Worm (Caenorhabditis elegans) whole organism, mixed stage, embryonic: ENCODE results near the gene K02E11.3.

Source experiments
- M03D4.4 ChIP-seq: sonication (generic microtip); optimal IDR thresholded peaks from 2 replicates; lab custom pipeline; 2017; ENCODE audit warnings: mild to moderate bottlenecking, missing genetic modification characterization, missing compliant biosample characterization
- bed-3 ChIP-seq: fragments of 200-800 bp; sonication (Bioruptor generic); optimal IDR thresholded peaks from 3 replicates; lab custom pipeline; 2018; ENCODE audit warnings: mild to moderate bottlenecking, missing genetic modification characterization, moderate library complexity, missing compliant biosample characterization
- blmp-1 ChIP-seq: fragments of 150-350 bp; optimal IDR thresholded peaks from 2 replicates; lab custom pipeline; 2014; ENCODE audit warnings: missing biosample characterization, missing genetic modification characterization
- ceh-39 ChIP-seq: fragments of 150-350 bp; optimal IDR thresholded peaks from 2 replicates; lab custom pipeline; 2014; ENCODE audit warnings: missing biosample characterization, missing genetic modification characterization
- ceh-83 ChIP-seq: fragments of 200-800 bp; sonication (Bioruptor generic); optimal IDR thresholded peaks from 2 replicates; lab custom pipeline; 2018; ENCODE audit warnings: mild to moderate bottlenecking, missing genetic modification characterization, missing compliant biosample characterization
- ces-1 ChIP-seq: fragments of 150-350 bp; optimal IDR thresholded peaks from 2 replicates; lab custom pipeline; 2014; ENCODE audit warnings: missing biosample characterization, missing genetic modification reagents, missing genetic modification characterization
- drap-1 ChIP-seq: fragments of 200-800 bp; sonication (Bioruptor generic); optimal IDR thresholded peaks from 3 replicates; lab custom pipeline; 2018; ENCODE audit warnings: mild to moderate bottlenecking, missing genetic modification characterization, missing compliant biosample characterization
- elt-3 ChIP-seq: fragments of 150-350 bp; optimal IDR thresholded peaks from 2 replicates; lab custom pipeline; 2014; ENCODE audit warnings: missing biosample characterization, missing genetic modification characterization
- ham-2 ChIP-seq: fragments of 200-800 bp; sonication (Bioruptor generic); optimal IDR thresholded peaks from 2 replicates; lab custom pipeline; 2018; ENCODE audit warnings: mild to moderate bottlenecking, missing genetic modification characterization, missing compliant biosample characterization
- hlh-1 ChIP-seq: fragments of 150-350 bp; optimal IDR thresholded peaks from 2 replicates; lab custom pipeline; 2014; ENCODE audit warnings: missing biosample characterization, missing genetic modification reagents, missing genetic modification characterization
- lin-13 ChIP-seq: fragments of 150-350 bp; optimal IDR thresholded peaks from 2 replicates; lab custom pipeline; 2014; ENCODE audit warnings: missing biosample characterization, missing genetic modification characterization
- lin-32 ChIP-seq: fragments of 200-800 bp; sonication (Bioruptor generic); optimal IDR thresholded peaks from 2 replicates; lab custom pipeline; 2018; ENCODE audit warnings: mild to moderate bottlenecking, missing genetic modification characterization, missing compliant biosample characterization
- mep-1 ChIP-seq: fragments of 150-350 bp; optimal IDR thresholded peaks from 2 replicates; lab custom pipeline; 2017; ENCODE audit warnings: missing biosample characterization, missing genetic modification reagents, missing genetic modification characterization, inconsistent platforms
- nhr-2 ChIP-seq: fragments of 150-350 bp; optimal IDR thresholded peaks from 2 replicates; lab custom pipeline; 2014; ENCODE audit warnings: missing biosample characterization, missing genetic modification characterization
- nhr-237 ChIP-seq: fragments of 150-350 bp; optimal IDR thresholded peaks from 2 replicates; lab custom pipeline; 2014; ENCODE audit warnings: missing biosample characterization, missing genetic modification characterization
- nhr-28 ChIP-seq: fragments of 150-350 bp; optimal IDR thresholded peaks from 2 replicates; lab custom pipeline; 2014; ENCODE audit warnings: missing biosample characterization, missing genetic modification characterization
- nhr-76 ChIP-seq: sonication (generic microtip); optimal IDR thresholded peaks from 2 replicates; lab custom pipeline; 2017; ENCODE audit warnings: missing biosample characterization, missing genetic modification characterization
- pha-4 ChIP-seq: fragments of 150-350 bp; optimal IDR thresholded peaks from 2 replicates; lab custom pipeline; 2018; ENCODE audit warnings: missing biosample characterization, missing genetic modification reagents, missing genetic modification characterization
- sem-2 ChIP-seq: fragments of 200-800 bp; sonication (Bioruptor generic); optimal IDR thresholded peaks from 2 replicates; lab custom pipeline; 2018; ENCODE audit warnings: mild to moderate bottlenecking, missing genetic modification characterization, missing compliant biosample characterization
- sptf-1 ChIP-seq: sonication (generic microtip); optimal IDR thresholded peaks from 2 replicates; lab custom pipeline; 2017; ENCODE audit warnings: mild to moderate bottlenecking, missing genetic modification characterization, moderate library complexity, missing compliant biosample characterization
- tbx-8 ChIP-seq: fragments of 200-800 bp; sonication (Bioruptor generic); optimal IDR thresholded peaks from 2 replicates; lab custom pipeline; 2018; ENCODE audit warnings: mild to moderate bottlenecking, missing genetic modification characterization, moderate library complexity, missing compliant biosample characterization
- unc-120 ChIP-seq: sonication (generic microtip); optimal IDR thresholded peaks from 2 replicates; lab custom pipeline; 2017; ENCODE audit warnings: missing genetic modification characterization, missing compliant biosample characterization; ENCODE audit not compliant: poor library complexity, severe bottlenecking
- unc-39 ChIP-seq: fragments of 150-350 bp; optimal IDR thresholded peaks from 2 replicates; lab custom pipeline; 2014; ENCODE audit warnings: missing biosample characterization, missing genetic modification characterization
- unc-62 ChIP-seq: fragments of 150-350 bp; optimal IDR thresholded peaks from 2 replicates; lab custom pipeline; 2014; ENCODE audit warnings: missing biosample characterization, missing genetic modification reagents, missing genetic modification characterization
- zip-8 ChIP-seq: fragments of 150-350 bp; optimal IDR thresholded peaks from 2 replicates; lab custom pipeline; 2014; ENCODE audit warnings: missing biosample characterization, missing genetic modification characterization
- ztf-11 ChIP-seq: fragments of 150-350 bp; optimal IDR thresholded peaks from 2 replicates; lab custom pipeline; 2014; ENCODE audit warnings: missing biosample characterization, missing genetic modification characterization

The K02E11.3 gene

DNA sequence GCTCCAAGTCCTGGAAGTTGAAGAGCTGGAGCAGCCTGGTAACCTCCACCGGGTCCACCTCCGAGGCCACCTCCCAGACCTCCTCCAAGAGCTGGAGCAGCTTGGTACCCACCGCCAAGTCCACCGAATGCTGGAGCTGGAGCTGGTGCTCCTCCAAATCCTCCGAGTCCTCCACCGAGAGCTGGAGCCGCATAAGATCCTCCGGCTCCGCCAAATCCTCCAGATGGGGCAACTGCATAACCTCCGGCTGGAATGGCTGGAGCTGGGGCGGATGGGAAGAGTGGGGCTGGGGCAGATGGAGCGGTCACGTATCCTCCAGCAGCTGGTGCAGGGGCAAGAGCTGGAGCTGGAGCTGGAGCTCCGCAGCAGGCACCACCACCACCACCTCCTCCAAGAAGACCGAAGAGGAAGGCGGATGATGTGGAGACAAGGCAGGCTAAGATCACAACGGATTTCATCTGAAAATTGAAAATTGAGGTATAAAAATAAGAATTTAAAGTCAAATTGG lies 5.9 kb downstream of the K02E11.3 start, which contains the start of gene K02E11.10:
TSS of gene K02E11.10 (minus strand) at position 458 of the 508 bp plus-strand sequence.
- TF ChIP-seq sptf-1 (tag; lab: Kevin White, UChicago) = no peak
- no peak for TF ChIP-seq tbx-8 (GFP tag; lab: Kevin White, UChicago)
- no peak for TF ChIP-seq hlh-1 (tag; lab: Kevin White, UChicago)

DNA sequence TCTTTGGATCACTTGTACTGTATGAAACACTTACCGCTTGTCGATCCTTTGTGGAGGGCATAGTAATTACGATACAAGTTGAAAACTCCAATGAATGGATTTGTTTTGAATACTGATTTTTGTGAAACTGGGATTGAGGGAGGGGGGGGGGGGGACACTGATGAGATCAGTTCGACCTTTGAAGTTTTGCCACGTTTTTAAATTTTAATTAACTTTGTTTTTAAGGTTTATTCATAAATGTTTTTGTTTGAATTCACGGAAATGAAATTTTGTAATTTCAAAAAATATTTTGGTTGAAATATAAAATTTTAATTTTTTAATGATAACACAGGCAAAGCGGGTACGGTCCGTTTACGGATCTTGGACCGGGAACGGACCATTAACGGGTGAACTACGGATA lies 10.7 kb downstream of the K02E11.3 start, which contains the start of gene ent-3:
TSS of gene ent-3 (minus strand) at position 101 of the 400 bp plus-strand sequence.
- TF ChIP-seq nhr-28 (tag; lab: Kevin White, UChicago) (no peak), nhr-237 (tag; lab: Kevin White, UChicago) (no peak), ceh-39 (tag; lab: Kevin White, UChicago) (no peak), ham-2 (no peak)

DNA sequence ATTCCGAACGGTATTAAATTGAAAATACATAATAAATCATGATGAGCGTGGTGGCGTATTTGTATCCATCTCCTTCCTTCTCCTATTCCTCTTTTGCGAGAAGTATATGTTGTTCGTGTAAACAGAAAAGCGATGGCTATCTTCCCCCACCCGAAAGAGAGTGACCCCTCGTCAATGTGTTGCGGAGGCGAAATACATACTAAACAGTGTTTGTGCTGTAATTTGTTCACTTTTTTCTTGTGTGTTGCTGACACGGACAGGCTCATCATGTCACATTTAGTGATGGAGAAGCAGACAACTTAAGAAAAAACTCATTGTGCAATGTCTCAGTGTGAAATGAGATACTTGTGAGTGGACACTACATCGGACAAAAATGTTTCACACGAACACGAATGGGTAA lies 15.0 kb downstream of the K02E11.3 start:
- TF ChIP-seq elt-3 (tag; lab: Kevin White, UChicago) (no peak), ceh-83 (GFP tag; lab: Kevin White, UChicago) (no peak), unc-120 (tag; lab: Kevin White, UChicago) (no peak), ham-2 (no peak), drap-1 (no peak), unc-39 (tag; lab: Kevin White, UChicago) (no peak), blmp-1 (tag; lab: Kevin White, UChicago) (no peak), hlh-1 (tag; lab: Kevin White, UChicago) (no peak), ztf-11 (tag; lab: Kevin White, UChicago) (no peak), zip-8 (tag; lab: Kevin White, UChicago) (no peak), nhr-2 (no peak), lin-32 (GFP tag; lab: Kevin White, UChicago) (no peak), unc-62 (GFP tag; lab: Kevin White, UChicago) (no peak), sem-2 (GFP tag; lab: Kevin White, UChicago) (no peak), tbx-8 (GFP tag; lab: Kevin White, UChicago) (no peak), bed-3 (GFP tag; lab: Kevin White, UChicago) (no peak), M03D4.4 (tag; lab: Kevin White, UChicago) (no peak)

DNA sequence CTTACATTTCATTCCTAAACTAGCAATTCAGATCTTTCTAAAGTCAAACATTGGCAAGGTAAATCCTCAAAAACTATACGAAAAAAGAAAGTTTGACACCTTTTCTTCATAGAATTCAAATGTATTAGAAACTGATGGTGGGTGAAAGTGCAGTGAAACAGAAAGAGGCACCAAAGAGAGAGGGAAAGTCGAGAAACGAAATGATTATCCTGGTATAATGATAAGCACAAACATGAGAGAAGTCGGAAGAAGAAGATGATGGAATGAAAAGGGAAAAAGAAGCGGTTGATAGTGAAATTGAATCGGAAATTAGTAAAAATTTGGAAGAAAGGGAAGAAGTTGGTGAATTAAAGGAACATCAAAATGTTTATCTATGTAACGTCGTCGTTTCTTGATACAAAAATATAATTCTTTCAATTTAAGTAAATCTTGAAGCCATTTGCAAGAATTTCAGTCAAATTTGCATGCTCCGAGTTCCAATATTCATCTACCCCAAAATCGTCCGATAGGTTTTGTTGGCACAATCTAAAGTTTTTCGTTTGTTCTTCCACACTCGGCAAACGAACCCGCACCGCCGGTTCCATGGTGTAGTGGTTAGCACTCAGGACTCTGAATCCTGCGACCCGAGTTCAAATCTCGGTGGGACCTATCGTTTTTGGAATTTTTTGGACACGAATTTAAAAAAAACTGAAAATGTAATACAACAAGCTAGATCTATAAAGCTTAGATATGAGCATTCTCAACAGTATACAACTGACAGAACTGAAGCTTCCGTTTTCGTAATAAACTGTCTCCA lies 15.7 kb downstream of the K02E11.3 start:
- TF ChIP-seq ces-1 (GFP tag; lab: Kevin White, UChicago) (no peak), pha-4 (tag; lab: Kevin White, UChicago) (no peak), blmp-1 (tag; lab: Kevin White, UChicago) (peak; percentile 68), nhr-28 (tag; lab: Kevin White, UChicago) (no peak)

DNA sequence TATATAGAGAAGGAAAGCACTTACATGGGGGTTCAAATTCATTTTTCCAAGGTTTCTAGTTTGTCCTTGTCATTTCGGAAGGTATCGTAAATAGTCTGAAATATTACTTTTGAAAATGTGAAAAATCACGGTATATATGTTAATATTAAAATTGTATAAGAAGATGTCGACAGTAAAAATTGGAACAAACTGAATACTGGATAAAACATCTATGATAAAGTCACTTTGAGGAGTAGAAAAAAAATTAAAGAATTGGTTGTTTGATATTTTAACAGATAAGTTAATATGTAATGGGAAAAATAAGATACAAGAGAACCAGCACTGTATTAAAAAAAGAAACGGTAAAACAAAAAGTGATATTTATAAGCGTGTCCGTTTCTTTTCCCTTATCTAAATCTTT lies 20.3 kb downstream of the K02E11.3 start, which contains the start of gene nep-21:
TSS of gene nep-21 (minus strand) at position 101 of the 400 bp plus-strand sequence.
- TF ChIP-seq lin-13 (tag; lab: Kevin White, UChicago) (no peak), nhr-76 (tag; lab: Kevin White, UChicago) (no peak), zip-8 (tag; lab: Kevin White, UChicago) (no peak), mep-1 (tag; lab: Kevin White, UChicago) (no peak), ham-2 (no peak), ztf-11 (tag; lab: Kevin White, UChicago) (no peak), unc-39 (tag; lab: Kevin White, UChicago) (no peak)

DNA sequence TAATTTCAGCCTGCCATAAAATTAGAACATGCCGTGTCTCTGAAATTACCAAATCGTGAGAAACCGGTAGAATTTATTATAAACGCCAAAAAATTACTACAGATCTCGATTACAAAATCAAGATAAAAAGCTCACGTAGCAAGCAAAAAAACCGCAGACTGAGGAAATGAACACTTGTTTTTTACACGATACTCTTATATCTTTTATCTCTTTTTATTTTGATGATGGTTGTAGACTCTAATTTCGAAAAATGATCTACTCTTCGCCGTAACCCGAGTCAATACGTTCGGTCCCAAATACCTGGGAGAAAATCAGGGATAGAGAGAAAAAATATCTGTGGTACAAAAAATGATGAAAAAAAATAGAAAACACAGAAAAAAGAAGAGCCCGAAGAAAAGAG lies 23.5 kb downstream of the K02E11.3 start:
- TF ChIP-seq hlh-1 (tag; lab: Kevin White, UChicago) (no peak), zip-8 (tag; lab: Kevin White, UChicago) (no peak), lin-32 (GFP tag; lab: Kevin White, UChicago) (no peak), ceh-39 (tag; lab: Kevin White, UChicago) (no peak), pha-4 (tag; lab: Kevin White, UChicago) (no peak), nhr-28 (tag; lab: Kevin White, UChicago) (no peak)
